Worm (Caenorhabditis elegans) whole organism, young adult: Measurements from ENCODE around the gene C38D9.8.

ENCODE experiments used
- F37B4.10 ChIP-seq: fragments of 200-800 bp; sonication (Bioruptor generic); IDR thresholded peaks from 2 replicates; pipeline ENCODE4 v1.3.6; 2022; ENCODE audit warnings: missing genetic modification characterization, missing compliant biosample characterization
- F57C9.4 ChIP-seq: sonication (generic microtip); optimal IDR thresholded peaks from 2 replicates; lab custom pipeline; 2017; ENCODE audit warnings: mild to moderate bottlenecking, missing genetic modification characterization, missing compliant biosample characterization
- T07F8.4 ChIP-seq: sonication (generic microtip); optimal IDR thresholded peaks from 2 replicates; lab custom pipeline; 2016; ENCODE audit warnings: mild to moderate bottlenecking, missing genetic modification characterization, moderate library complexity, missing compliant biosample characterization
- Y53F4B.3 ChIP-seq: fragments of 200-800 bp; sonication (Bioruptor generic); IDR thresholded peaks from 2 replicates; pipeline ENCODE4 v1.3.6; 2022; ENCODE audit warnings: missing genetic modification reagents, missing genetic modification characterization, missing compliant biosample characterization
- Y56A3A.18 ChIP-seq: fragments of 200-800 bp; sonication (Bioruptor generic); IDR thresholded peaks from 2 replicates; pipeline ENCODE4 v1.3.6; 2022; ENCODE audit warnings: missing genetic modification reagents, missing genetic modification characterization, missing compliant biosample characterization
- attf-3 ChIP-seq: fragments of 200-800 bp; sonication (Bioruptor generic); conservative IDR thresholded peaks from 2 replicates; pipeline ENCODE4 v1.3.6; 2022; ENCODE audit warnings: missing genetic modification reagents, missing genetic modification characterization, missing compliant biosample characterization
- cebp-1 ChIP-seq, 2 experiments: fragments of 200-800 bp in 1 of 2; sonication (Bioruptor generic) in 1 of 2; sonication (generic microtip) in 1 of 2; IDR thresholded peaks in 1 of 2; optimal IDR thresholded peaks in 1 of 2; 2 replicates each; pipeline versions ENCODE4 v1.3.6 to Lab custom; 2017 to 2022; ENCODE audit warnings: missing compliant biosample characterization in 2 of 2, missing genetic modification characterization in 2 of 2, mild to moderate bottlenecking in 1 of 2, missing genetic modification reagents in 1 of 2, moderate library complexity in 1 of 2
- ceh-79 ChIP-seq: sonication (generic microtip); optimal IDR thresholded peaks from 2 replicates; lab custom pipeline; 2017; ENCODE audit warnings: mild to moderate bottlenecking, missing genetic modification characterization, missing compliant biosample characterization
- ets-4 ChIP-seq: fragments of 200-800 bp; sonication (Bioruptor generic); optimal IDR thresholded peaks from 2 replicates; lab custom pipeline; 2018; ENCODE audit warnings: mild to moderate bottlenecking, missing genetic modification characterization, missing compliant biosample characterization
- him-1 ChIP-seq: sonication (generic microtip); optimal IDR thresholded peaks from 2 replicates; lab custom pipeline; 2016; ENCODE audit warnings: missing genotype, missing genetic modification reagents, missing genetic modification characterization, missing compliant biosample characterization
- hlh-12 ChIP-seq: sonication (generic microtip); optimal IDR thresholded peaks from 2 replicates; lab custom pipeline; 2016; ENCODE audit warnings: missing genetic modification characterization, missing compliant biosample characterization
- hmg-1.2 ChIP-seq: fragments of 200-800 bp; sonication (Bioruptor generic); IDR thresholded peaks from 2 replicates; pipeline ENCODE4 v1.3.6; 2022; ENCODE audit warnings: missing genetic modification reagents, missing genetic modification characterization, missing compliant biosample characterization
- hsf-1 ChIP-seq: fragments of 200-800 bp; sonication (Bioruptor generic); IDR thresholded peaks from 2 replicates; pipeline ENCODE4 v1.3.6; 2022; ENCODE audit warnings: missing genetic modification reagents, missing genetic modification characterization, missing compliant biosample characterization
- lin-40 ChIP-seq: sonication (generic microtip); optimal IDR thresholded peaks from 2 replicates; lab custom pipeline; 2016; ENCODE audit warnings: missing genetic modification characterization, mild to moderate bottlenecking, missing compliant biosample characterization, missing genotype, missing genetic modification reagents
- lsl-1 ChIP-seq: fragments of 200-800 bp; sonication (Bioruptor generic); optimal IDR thresholded peaks from 2 replicates; lab custom pipeline; 2018; ENCODE audit warnings: mild to moderate bottlenecking, missing genetic modification characterization, moderate library complexity, missing compliant biosample characterization
- lsy-27 ChIP-seq: sonication (generic microtip); optimal IDR thresholded peaks from 2 replicates; lab custom pipeline; 2017; ENCODE audit warnings: missing genetic modification characterization, mild to moderate bottlenecking, missing compliant biosample characterization, antibody characterized with exemption, missing genotype, borderline replicate concordance; ENCODE audit not compliant: insufficient read depth
- madf-6 ChIP-seq: fragments of 200-800 bp; sonication (Bioruptor generic); IDR thresholded peaks from 2 replicates; pipeline ENCODE4 v1.3.6; 2022; ENCODE audit warnings: missing genetic modification reagents, missing genetic modification characterization, missing compliant biosample characterization
- nfya-1 ChIP-seq: sonication (generic microtip); optimal IDR thresholded peaks from 2 replicates; lab custom pipeline; 2017; ENCODE audit warnings: antibody characterized with exemption, missing compliant biosample characterization, missing genetic modification characterization, borderline replicate concordance; ENCODE audit not compliant: insufficient read depth
- nfyb-1 ChIP-seq: fragments of 200-800 bp; sonication (Bioruptor generic); IDR thresholded peaks from 2 replicates; pipeline ENCODE4 v1.3.6; 2022; ENCODE audit warnings: missing genetic modification reagents, missing genetic modification characterization, missing compliant biosample characterization
- nhr-27 ChIP-seq: fragments of 200-800 bp; sonication (Bioruptor generic); optimal IDR thresholded peaks from 2 replicates; lab custom pipeline; 2018; ENCODE audit warnings: mild to moderate bottlenecking, missing genetic modification characterization, moderate library complexity, missing compliant biosample characterization
- nhr-80 ChIP-seq: sonication (generic microtip); optimal IDR thresholded peaks from 2 replicates; lab custom pipeline; 2016; ENCODE audit warnings: missing genetic modification characterization, missing compliant biosample characterization
- repo-1 ChIP-seq: sonication (generic microtip); optimal IDR thresholded peaks from 2 replicates; lab custom pipeline; 2017; ENCODE audit warnings: mild to moderate bottlenecking, missing genetic modification characterization, missing compliant biosample characterization
- snpc-1.1 ChIP-seq: sonication (generic microtip); optimal IDR thresholded peaks from 2 replicates; lab custom pipeline; 2017; ENCODE audit warnings: missing genetic modification characterization, mild to moderate bottlenecking, missing compliant biosample characterization, antibody characterized with exemption, moderate library complexity, missing genotype, missing genetic modification reagents; ENCODE audit not compliant: insufficient read depth
- snpc-4 ChIP-seq, 5 experiments: fragments of 150-350 bp in 1 of 5; sonication (generic microtip) in 4 of 5; optimal IDR thresholded peaks; 2 replicates each; lab custom pipeline; 2014 to 2018; ENCODE audit warnings: missing genetic modification characterization in 5 of 5, missing biosample characterization in 3 of 5, antibody characterized with exemption in 2 of 5, mild to moderate bottlenecking in 2 of 5, missing compliant biosample characterization in 2 of 5, missing genotype in 2 of 5, moderate library complexity in 2 of 5, missing genetic modification reagents in 1 of 5
- unc-130 ChIP-seq: sonication (generic microtip); optimal IDR thresholded peaks from 2 replicates; lab custom pipeline; 2016; ENCODE audit warnings: missing genetic modification reagents, missing genetic modification characterization, missing compliant biosample characterization
- zfh-2 ChIP-seq: fragments of 200-800 bp; sonication (Bioruptor generic); conservative IDR thresholded peaks from 2 replicates; pipeline ENCODE4 v1.3.6; 2022; ENCODE audit warnings: missing genetic modification reagents, missing genetic modification characterization, missing compliant biosample characterization
- ztf-26 ChIP-seq: sonication (generic microtip); optimal IDR thresholded peaks from 2 replicates; lab custom pipeline; 2017; ENCODE audit warnings: missing genetic modification characterization, missing compliant biosample characterization

The C38D9.8 gene

DNA sequence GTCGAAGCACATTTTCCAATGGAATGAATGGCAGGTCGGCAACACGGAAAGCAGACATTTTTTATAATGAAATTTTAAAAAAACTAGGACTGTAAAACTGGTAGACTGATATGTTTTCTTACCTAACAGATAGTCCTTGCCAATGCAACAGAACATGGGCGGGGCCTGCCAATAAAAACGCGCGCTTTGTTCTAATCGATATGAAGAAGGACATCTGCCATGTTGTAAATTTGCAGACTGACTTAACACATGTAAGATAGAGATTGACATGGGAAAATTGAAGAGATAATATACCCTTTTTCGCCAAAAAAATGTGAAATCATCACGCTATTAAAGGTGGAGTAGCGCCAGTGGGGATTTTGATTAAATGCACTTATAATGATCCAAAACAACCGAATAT, at the start of gene C38D9.8:
TSS of gene C38D9.8 (minus strand) at position 101 of the 400 bp plus-strand sequence.
- TF ChIP-seq ztf-26 (tag; lab: Kevin White, UChicago) (no peak), him-1 (no peak), nfya-1 (tag; lab: Kevin White, UChicago) (no peak), nfyb-1 (GFP tag; lab: Robert Waterston, UW) (no peak), ceh-79 (tag; lab: Kevin White, UChicago) (no peak), hmg-1.2 (GFP tag; lab: Robert Waterston, UW) (no peak), ets-4 (GFP tag; lab: Kevin White, UChicago) (no peak), F57C9.4 (tag; lab: Kevin White, UChicago) (no peak), hsf-1 (GFP tag; lab: Robert Waterston, UW) (no peak), lsy-27 (no peak), Y56A3A.18 (no peak)

DNA sequence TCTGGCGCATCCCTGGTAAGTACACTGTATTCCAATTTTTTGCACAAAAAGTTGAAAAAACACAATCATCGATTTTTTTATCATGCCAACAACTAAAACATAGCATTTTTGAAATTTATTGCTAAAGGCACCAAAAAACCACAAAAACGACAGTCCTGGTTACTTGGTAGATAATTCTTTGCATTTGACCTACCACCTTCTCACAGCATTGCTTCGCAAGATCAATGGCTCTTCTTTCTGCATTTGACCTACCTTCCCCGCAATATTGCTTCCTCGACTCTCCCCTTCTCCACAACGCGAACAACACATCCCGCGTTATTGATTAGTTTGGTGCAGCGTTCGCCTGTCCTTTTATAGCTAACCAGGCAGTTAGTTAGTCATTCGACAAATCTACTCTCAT, 48.9 kb upstream of the C38D9.8 start, which contains the start of gene ztf-25:
TSS of gene ztf-25 (plus strand) at position 301 of the 400 bp plus-strand sequence.
- TF ChIP-seq madf-6 (GFP tag; lab: Robert Waterston, UW) (0 out of 2 replicates have a peak, but pooled peaks have one; percentile 25), T07F8.4 (no peak), lsl-1 (GFP tag; lab: Kevin White, UChicago) (no peak), hlh-12 (no peak)

DNA sequence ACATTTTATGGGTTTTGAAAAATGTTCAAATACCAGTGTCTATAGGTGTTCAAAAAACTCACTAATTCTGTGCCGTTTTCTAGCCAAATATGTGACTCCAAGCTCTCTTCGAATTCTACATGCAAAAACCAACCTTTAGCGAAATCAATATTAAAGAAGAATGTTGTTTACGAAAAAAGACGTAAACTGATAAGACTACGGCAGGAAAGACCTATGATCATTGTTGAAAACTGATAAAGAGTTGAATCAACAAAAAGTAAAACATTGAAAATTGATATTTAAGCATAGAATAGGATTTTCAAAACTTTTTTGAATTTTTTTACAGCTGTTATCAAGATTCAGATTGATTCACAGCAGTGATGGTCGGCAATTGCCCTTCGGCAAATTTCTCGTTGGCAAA, 46.2 kb upstream of the C38D9.8 start, which contains the start of gene Y6G8.2:
TSS of gene Y6G8.2 (minus strand) at position 147 of the 400 bp plus-strand sequence.
- TF ChIP-seq lin-40: no peak
- TF ChIP-seq nhr-80 (tag; lab: Kevin White, UChicago): peak; percentile 41
- no peak for TF ChIP-seq snpc-4 (GFP tag; optimal IDR thresholded peaks at IDR 0.05; lab: Kevin White, UChicago)
- peak in 3 of 4 experiments; percentile 30 to 73 (median 47) for TF ChIP-seq snpc-4 (tag; optimal IDR thresholded peaks at IDR 0.05; lab: Kevin White, UChicago)

DNA sequence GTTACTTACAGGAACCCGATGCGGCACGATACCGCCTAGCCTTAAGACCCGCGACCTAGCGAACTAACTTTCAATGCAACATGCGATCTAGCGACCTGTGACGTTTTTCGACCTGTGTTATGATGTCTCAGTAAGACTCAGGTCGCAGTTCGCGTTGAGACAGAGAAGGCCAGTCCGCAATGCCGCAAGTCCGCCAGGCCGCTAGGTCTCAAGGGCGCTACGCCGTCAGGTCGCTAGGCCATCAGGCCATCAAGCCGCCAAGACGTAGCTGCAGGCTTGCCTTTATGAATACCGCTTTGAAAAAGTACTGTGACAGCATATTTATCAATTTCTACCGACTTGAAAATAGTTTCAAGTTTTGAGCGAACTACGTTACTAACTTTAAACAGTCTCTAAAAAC, 43.0 kb upstream of the C38D9.8 start:
- no peak for TF ChIP-seq unc-130
- TF ChIP-seq attf-3 (GFP tag; lab: Robert Waterston, UW): no peak
- peak; percentile 70 for TF ChIP-seq zfh-2 (GFP tag; lab: Robert Waterston, UW)

DNA sequence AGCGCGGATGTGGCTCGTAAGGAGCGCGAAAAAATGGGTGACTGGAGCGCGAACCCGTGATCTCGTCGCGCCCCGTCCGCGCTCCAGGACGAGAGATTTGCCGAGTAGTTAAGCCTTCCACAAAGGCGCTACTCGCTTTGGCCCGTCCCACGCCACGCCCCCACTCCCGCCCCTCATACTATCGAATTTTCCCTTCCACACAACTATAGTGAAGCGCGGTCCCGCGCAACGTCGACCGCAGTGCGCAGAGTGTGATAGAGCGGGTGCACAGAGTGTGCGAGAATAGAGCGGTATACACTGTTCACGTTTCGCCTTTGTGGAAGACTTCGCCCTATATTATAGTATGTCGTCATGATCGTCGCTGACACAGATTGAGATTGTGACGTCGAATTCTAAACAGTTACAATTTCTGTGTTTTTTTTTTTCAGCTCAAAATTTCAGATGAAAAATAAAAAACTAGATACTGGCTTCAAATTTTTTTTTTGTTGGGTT, 31.7 kb upstream of the C38D9.8 start, which contains the start of gene fbxa-133:
TSS of gene fbxa-133 (plus strand) at position 442 of the 492 bp plus-strand sequence.
- 0 out of 2 replicates have a peak, but pooled peaks have one; percentile 64 for TF ChIP-seq F37B4.10 (GFP tag; lab: Robert Waterston, UW)
- TF ChIP-seq, all 124 proteins: peak for 1; not testable (repeated sequence) for 123

DNA sequence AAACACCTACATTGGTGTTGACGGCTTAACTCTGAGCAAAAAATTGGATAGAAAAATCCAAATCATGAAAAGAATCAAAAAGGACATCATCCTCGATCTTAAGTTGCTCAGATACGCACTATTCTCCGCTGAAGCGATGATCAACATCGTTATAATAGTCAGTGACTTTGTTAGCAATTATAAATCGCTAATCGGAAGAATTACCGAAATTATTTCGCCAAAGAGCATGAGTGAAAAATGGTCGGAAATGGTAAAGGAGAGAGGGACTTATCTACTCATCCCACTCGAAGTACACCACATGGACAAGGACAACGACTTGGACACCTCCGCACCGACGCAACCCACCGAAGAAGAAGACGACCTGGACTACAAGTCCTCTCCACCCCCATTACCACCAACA, 27.4 kb upstream of the C38D9.8 start:
- no peak for TF ChIP-seq Y53F4B.3 (GFP tag; lab: Robert Waterston, UW)
- TF ChIP-seq nhr-27 (tag; lab: Kevin White, UChicago): no peak
- no peak for TF ChIP-seq repo-1 (tag; lab: Kevin White, UChicago)
- TF ChIP-seq snpc-1.1 (tag; lab: Kevin White, UChicago): no peak
- TF ChIP-seq cebp-1 (GFP tag; IDR thresholded peaks at IDR 0.05; lab: Robert Waterston, UW): no peak
- TF ChIP-seq cebp-1 (tag; optimal IDR thresholded peaks at IDR 0.05; lab: Kevin White, UChicago): no peak
